Fruit fly (Drosophila melanogaster): ENCODE results near the gene b.
A peak's percentile ranks its signal among the peaks of the same experiment; 100 is the strongest.

Gene b

DNA sequence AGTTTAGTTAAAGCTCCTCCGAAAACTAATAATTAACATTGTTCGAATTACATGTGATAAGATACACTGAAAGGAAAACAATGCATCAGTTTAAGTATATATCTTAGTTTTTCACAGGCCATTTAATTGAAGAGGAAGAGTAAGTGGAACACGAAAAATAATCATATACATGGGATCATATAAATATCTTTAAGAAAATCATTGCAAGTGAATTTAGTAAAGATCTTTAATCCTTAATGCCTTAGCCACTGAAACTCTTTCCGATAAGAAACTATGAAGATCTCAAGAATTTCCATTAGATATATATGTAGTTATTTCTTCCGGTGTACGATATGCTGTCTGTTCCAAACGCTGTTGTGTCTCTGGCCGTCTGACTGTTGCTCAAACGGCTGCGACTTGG, 42.4 kb upstream of the b start (continued):
- TF ChIP-seq pum (GFP tag; optimal IDR thresholded peaks at IDR 0.05) (peak; percentile 41), CG9437 (GFP tag; optimal IDR thresholded peaks at IDR 0.05) (peak; percentile 69), BtbVII (GFP tag; optimal IDR thresholded peaks at IDR 0.05) (no peak), CG17568 (GFP tag; optimal IDR thresholded peaks at IDR 0.05) (no peak), ATbp (GFP tag; optimal IDR thresholded peaks at IDR 0.05) (peak; percentile 58), CG6813 (GFP tag; optimal IDR thresholded peaks at IDR 0.05) (no peak), Gug (GFP tag; IDR thresholded peaks at IDR 0.05) (0 out of 4 replicates have a peak, but pooled peaks have one; percentile 19), Scr (GFP tag; IDR thresholded peaks at IDR 0.05; ENCODE audit: partially characterized antibody) (no peak), fd96Cb (tag; optimal IDR thresholded peaks at IDR 0.05) (peak; percentile 61), CG2678 (tag; optimal IDR thresholded peaks at IDR 0.05) (peak; percentile 76), CG12104 (GFP tag; optimal IDR thresholded peaks at IDR 0.05) (peak; percentile 51), CG6654 (GFP tag; optimal IDR thresholded peaks at IDR 0.05) (no peak), CG3281 (GFP tag; optimal IDR thresholded peaks at IDR 0.05) (peak; percentile 52), Fer2 (tag; optimal IDR thresholded peaks at IDR 0.05) (no peak), CG5180 (GFP tag; optimal IDR thresholded peaks at IDR 0.05) (no peak), Elba2 (GFP tag; optimal IDR thresholded peaks at IDR 0.05) (no peak), her (GFP tag; optimal IDR thresholded peaks at IDR 0.05) (peak; percentile 19), ash1 (GFP tag; optimal IDR thresholded peaks at IDR 0.05) (no peak), ci (GFP tag; IDR thresholded peaks at IDR 0.05) (peak; percentile 57; the same call in 1 of the 3 replicates), Rx (GFP tag; IDR thresholded peaks at IDR 0.05) (0 out of 2 replicates have a peak, but pooled peaks have one; percentile 13), Six4 (GFP tag; optimal IDR thresholded peaks at IDR 0.05) (peak; percentile 5), Xbp1 (GFP tag; optimal IDR thresholded peaks at IDR 0.05) (peak; percentile 48), CG12744 (GFP tag; optimal IDR thresholded peaks at IDR 0.05) (no peak), CG10267 (tag; optimal IDR thresholded peaks at IDR 0.05) (peak; percentile 47), fd102C (GFP tag; optimal IDR thresholded peaks at IDR 0.05) (no peak), sug (tag; optimal IDR thresholded peaks at IDR 0.05) (no peak), chinmo (GFP tag; IDR thresholded peaks at IDR 0.05; ENCODE audit: partially characterized antibody) (no peak), CG17612 (GFP tag; IDR thresholded peaks at IDR 0.05) (no peak)

- no peak for TF ChIP-seq bcd (GFP tag; optimal IDR thresholded peaks at IDR 0.05)
- no peak for TF ChIP-seq CG10979 (tag; optimal IDR thresholded peaks at IDR 0.05)
- TF ChIP-seq exex (tag; optimal IDR thresholded peaks at IDR 0.05) = peak; percentile 46
- peak; percentile 81 for TF ChIP-seq grn (GFP tag; optimal IDR thresholded peaks at IDR 0.05)
- TF ChIP-seq sug (tag; optimal IDR thresholded peaks at IDR 0.05) = peak; percentile 91
- peak; percentile 22 for TF ChIP-seq ftz-f1 (GFP tag; optimal IDR thresholded peaks at IDR 0.05)
- peak; percentile 43 for TF ChIP-seq mirr (GFP tag; optimal IDR thresholded peaks at IDR 0.05)
- no peak for TF ChIP-seq Awh (GFP tag; IDR thresholded peaks at IDR 0.05)
- peak; percentile 11; the same call in 1 of the 3 replicates for TF ChIP-seq CG7963 (GFP tag; IDR thresholded peaks at IDR 0.05; ENCODE audit: partially characterized antibody)
- peak; percentile 62 for TF ChIP-seq CG34376 (GFP tag; optimal IDR thresholded peaks at IDR 0.05)
- TF ChIP-seq CG13894 (tag; optimal IDR thresholded peaks at IDR 0.05) = peak; percentile 88
- 0 out of 2 replicates have a peak, but pooled peaks have one; percentile 43 for TF ChIP-seq tna (GFP tag; IDR thresholded peaks at IDR 0.05; ENCODE audit: partially characterized antibody)
- TF ChIP-seq Hr78 (GFP tag; optimal IDR thresholded peaks at IDR 0.05) = peak in 1 of 2 experiments; percentile 66
- no peak for TF ChIP-seq hbn (GFP tag; IDR thresholded peaks at IDR 0.05; ENCODE audit: partially characterized antibody)
Measured at dm6 chr2L:13779162-13779561, 41.9 kb upstream of the b start.

Data from whole organism, embryonic.